Worm (Caenorhabditis elegans) whole organism, L3 larva: ENCODE measurements around the gene Y50D4C.12.
A peak's percentile ranks its signal among the peaks of the same experiment; 100 is the strongest.

Experiments used
- R02D3.7 ChIP-seq: fragments of 150-350 bp; optimal IDR thresholded peaks from 2 replicates; lab custom pipeline; 2014; ENCODE audit warnings: missing biosample characterization, missing genetic modification characterization
- ZK546.5 ChIP-seq: sonication (generic microtip); optimal IDR thresholded peaks from 2 replicates; lab custom pipeline; 2017; ENCODE audit warnings: missing biosample characterization, missing genetic modification characterization
- aly-2 ChIP-seq: fragments of 150-350 bp; optimal IDR thresholded peaks from 2 replicates; lab custom pipeline; 2014; ENCODE audit warnings: missing biosample characterization, missing genetic modification characterization
- ama-1 ChIP-seq: fragments of 150-350 bp; optimal IDR thresholded peaks from 2 replicates; lab custom pipeline; 2018
- ceh-16 ChIP-seq: sonication (generic microtip); optimal IDR thresholded peaks from 2 replicates; lab custom pipeline; 2017; ENCODE audit warnings: missing biosample characterization, missing genetic modification characterization
- ceh-82 ChIP-seq: fragments of 150-350 bp; optimal IDR thresholded peaks from 2 replicates; lab custom pipeline; 2014; ENCODE audit warnings: missing biosample characterization, missing genetic modification characterization
- egl-5 ChIP-seq: fragments of 150-350 bp; optimal IDR thresholded peaks from 2 replicates; lab custom pipeline; 2017; ENCODE audit warnings: missing biosample characterization, missing genetic modification reagents, missing genetic modification characterization, inconsistent platforms
- elt-1 ChIP-seq: fragments of 150-350 bp; optimal IDR thresholded peaks from 2 replicates; lab custom pipeline; 2014; ENCODE audit warnings: missing biosample characterization, missing genetic modification characterization
- elt-2 ChIP-seq: sonication (generic microtip); optimal IDR thresholded peaks from 2 replicates; lab custom pipeline; 2016; ENCODE audit warnings: missing genetic modification reagents, mild to moderate bottlenecking, missing genetic modification characterization, missing compliant biosample characterization
- elt-3 ChIP-seq, 3 experiments: fragments of 150-350 bp in 1 of 3; sonication (generic microtip) in 2 of 3; optimal IDR thresholded peaks; 2 replicates in 2 of 3; 4 replicates in 1 of 3; lab custom pipeline; 2014 to 2017; ENCODE audit warnings: missing biosample characterization in 3 of 3, missing genetic modification characterization in 3 of 3
- eor-1 ChIP-seq, 2 experiments: fragments of 150-350 bp; optimal IDR thresholded peaks; 2 replicates each; lab custom pipeline; 2014 to 2018; ENCODE audit warnings: missing biosample characterization in 2 of 2, missing genetic modification characterization in 2 of 2
- fkh-10 ChIP-seq: sonication (generic microtip); optimal IDR thresholded peaks from 2 replicates; lab custom pipeline; 2017; ENCODE audit warnings: missing biosample characterization, missing genetic modification reagents, missing genetic modification characterization
- fkh-2 ChIP-seq: fragments of 150-350 bp; optimal IDR thresholded peaks from 2 replicates; lab custom pipeline; 2014; ENCODE audit warnings: missing biosample characterization, missing genetic modification reagents, missing genetic modification characterization
- fos-1 ChIP-seq: fragments of 150-350 bp; optimal IDR thresholded peaks from 2 replicates; lab custom pipeline; 2014; ENCODE audit warnings: missing biosample characterization, missing genetic modification characterization
- jun-1 ChIP-seq: fragments of 150-350 bp; optimal IDR thresholded peaks from 2 replicates; lab custom pipeline; 2014; ENCODE audit warnings: missing biosample characterization, missing genetic modification reagents, missing genetic modification characterization
- lin-39 ChIP-seq: fragments of 150-350 bp; optimal IDR thresholded peaks from 2 replicates; lab custom pipeline; 2018; ENCODE audit warnings: missing biosample characterization, missing genetic modification reagents, missing genetic modification characterization
- lsy-12 ChIP-seq: sonication (generic microtip); optimal IDR thresholded peaks from 2 replicates; lab custom pipeline; 2016; ENCODE audit warnings: mild to moderate bottlenecking, missing genetic modification characterization, missing compliant biosample characterization
- mdl-1 ChIP-seq: fragments of 150-350 bp; optimal IDR thresholded peaks from 2 replicates; lab custom pipeline; 2014; ENCODE audit warnings: missing biosample characterization, missing genetic modification characterization
- mml-1 ChIP-seq: fragments of 150-350 bp; sonication (generic microtip); optimal IDR thresholded peaks from 3 replicates; lab custom pipeline; 2014; ENCODE audit warnings: missing biosample characterization, missing genetic modification characterization
- nfya-1 ChIP-seq: sonication (generic microtip); optimal IDR thresholded peaks from 2 replicates; lab custom pipeline; 2017; ENCODE audit warnings: missing genetic modification characterization, mild to moderate bottlenecking, missing compliant biosample characterization, antibody characterized with exemption, moderate library complexity; ENCODE audit not compliant: insufficient read depth
- nhr-23 ChIP-seq: fragments of 150-350 bp; optimal IDR thresholded peaks from 2 replicates; lab custom pipeline; 2014; ENCODE audit warnings: missing biosample characterization, missing genetic modification reagents, missing genetic modification characterization
- nhr-237 ChIP-seq: fragments of 150-350 bp; optimal IDR thresholded peaks from 2 replicates; lab custom pipeline; 2014; ENCODE audit warnings: missing biosample characterization, missing genetic modification characterization
- nhr-25 ChIP-seq: sonication (generic microtip); optimal IDR thresholded peaks from 2 replicates; lab custom pipeline; 2017; ENCODE audit warnings: missing biosample characterization, missing genetic modification characterization
- nhr-28 ChIP-seq: fragments of 150-350 bp; optimal IDR thresholded peaks from 2 replicates; lab custom pipeline; 2014; ENCODE audit warnings: missing biosample characterization, missing genetic modification characterization
- nhr-43 ChIP-seq: sonication (generic microtip); optimal IDR thresholded peaks from 2 replicates; lab custom pipeline; 2016; ENCODE audit warnings: mild to moderate bottlenecking, missing genetic modification characterization, missing compliant biosample characterization; ENCODE audit not compliant: poor library complexity, severe bottlenecking
- nhr-67 ChIP-seq: fragments of 150-350 bp; optimal IDR thresholded peaks from 2 replicates; lab custom pipeline; 2014; ENCODE audit warnings: missing biosample characterization, missing genetic modification characterization
- nhr-76 ChIP-seq: fragments of 150-350 bp; sonication (generic microtip); optimal IDR thresholded peaks from 5 replicates; lab custom pipeline; 2014; ENCODE audit warnings: missing biosample characterization, missing genetic modification characterization
- nhr-77 ChIP-seq: fragments of 150-350 bp; optimal IDR thresholded peaks from 2 replicates; lab custom pipeline; 2014; ENCODE audit warnings: missing biosample characterization, missing genetic modification characterization
- pqm-1 ChIP-seq: fragments of 150-350 bp; optimal IDR thresholded peaks from 2 replicates; lab custom pipeline; 2017; ENCODE audit warnings: missing biosample characterization, missing genetic modification characterization, inconsistent platforms
- sea-2 ChIP-seq: fragments of 150-350 bp; sonication (generic microtip); optimal IDR thresholded peaks from 4 replicates; lab custom pipeline; 2014; ENCODE audit warnings: missing biosample characterization, missing genetic modification reagents, missing genetic modification characterization
- skn-1 ChIP-seq: fragments of 150-350 bp; optimal IDR thresholded peaks from 2 replicates; lab custom pipeline; 2014; ENCODE audit warnings: missing biosample characterization, missing genetic modification characterization
- tbx-2 ChIP-seq: sonication (generic microtip); optimal IDR thresholded peaks from 2 replicates; lab custom pipeline; 2016; ENCODE audit warnings: mild to moderate bottlenecking, missing genetic modification characterization, missing compliant biosample characterization
- unc-39 ChIP-seq: sonication (generic microtip); optimal IDR thresholded peaks from 4 replicates; lab custom pipeline; 2017; ENCODE audit warnings: missing biosample characterization, missing genetic modification characterization
- unc-62 ChIP-seq: fragments of 150-350 bp; sonication (generic microtip); optimal IDR thresholded peaks from 4 replicates; lab custom pipeline; 2014; ENCODE audit warnings: missing biosample characterization, missing genetic modification reagents, missing genetic modification characterization
- zag-1 ChIP-seq: fragments of 150-350 bp; optimal IDR thresholded peaks from 2 replicates; lab custom pipeline; 2014; ENCODE audit warnings: missing biosample characterization, missing genetic modification characterization
- ztf-11 ChIP-seq: fragments of 150-350 bp; optimal IDR thresholded peaks from 2 replicates; lab custom pipeline; 2014; ENCODE audit warnings: missing biosample characterization, missing genetic modification characterization
- ztf-4 ChIP-seq: fragments of 150-350 bp; optimal IDR thresholded peaks from 2 replicates; lab custom pipeline; 2014; ENCODE audit warnings: missing biosample characterization, missing genetic modification characterization

Y50D4C.12 gene

DNA sequence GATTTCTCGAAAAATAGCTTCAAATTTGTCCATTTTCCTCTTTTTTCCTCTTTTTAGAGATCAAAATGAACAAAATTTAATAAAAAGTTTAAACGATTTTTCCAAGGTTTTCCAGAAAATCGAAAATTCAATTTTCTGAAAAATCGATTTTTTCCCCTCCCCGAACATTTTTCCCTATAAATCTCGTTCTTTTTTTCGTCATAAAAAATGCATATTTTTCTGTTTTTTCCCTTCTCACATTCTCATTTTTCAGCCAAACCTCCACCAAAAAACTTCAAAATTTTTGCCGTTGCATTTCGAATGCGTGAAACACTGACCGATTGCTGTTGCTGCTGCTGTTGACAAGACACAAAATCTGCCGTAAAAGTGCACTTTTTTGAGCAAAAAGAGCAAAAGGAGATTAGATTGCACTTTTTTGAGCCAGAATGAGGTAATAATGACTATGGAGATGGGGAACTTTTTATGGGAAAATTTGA lies at the start of gene Y50D4C.12, which contains the start of gene unc-34:
Gene Y50D4C.12 (plus strand): TSS at position 301 of the 476 bp plus-strand sequence.
Gene unc-34 (plus strand): TSS at position 426 of the 476 bp plus-strand sequence.
- no peak for TF ChIP-seq aly-2
- TF ChIP-seq unc-62 = no peak
- no peak for TF ChIP-seq elt-1
- no peak for TF ChIP-seq lin-39
- TF ChIP-seq nhr-67 (tag; lab: Kevin White, UChicago) = no peak
- no peak for TF ChIP-seq nhr-76 (tag; lab: Kevin White, UChicago)
- no peak for TF ChIP-seq zag-1 (tag; lab: Kevin White, UChicago)
- TF ChIP-seq jun-1 = no peak
- no peak for TF ChIP-seq egl-5 (tag; lab: Kevin White, UChicago)
- no peak for TF ChIP-seq nhr-23
- TF ChIP-seq ama-1 (lab: Kevin White, UChicago) = no peak
- no peak for TF ChIP-seq skn-1 (tag; lab: Kevin White, UChicago)
- no peak for TF ChIP-seq nhr-43 (tag; lab: Kevin White, UChicago)
- TF ChIP-seq nhr-28 (tag; lab: Kevin White, UChicago) = no peak
- no peak for TF ChIP-seq mdl-1 (tag; lab: Kevin White, UChicago)
- TF ChIP-seq nhr-237 (tag; lab: Kevin White, UChicago) = no peak

ce11 chrV:939341-939740 lies 43.0 kb upstream of the Y50D4C.12 start:
- peak; percentile 79 for TF ChIP-seq nfya-1 (tag; lab: Kevin White, UChicago)
- TF ChIP-seq tbx-2 (tag; lab: Kevin White, UChicago) = no peak

DNA sequence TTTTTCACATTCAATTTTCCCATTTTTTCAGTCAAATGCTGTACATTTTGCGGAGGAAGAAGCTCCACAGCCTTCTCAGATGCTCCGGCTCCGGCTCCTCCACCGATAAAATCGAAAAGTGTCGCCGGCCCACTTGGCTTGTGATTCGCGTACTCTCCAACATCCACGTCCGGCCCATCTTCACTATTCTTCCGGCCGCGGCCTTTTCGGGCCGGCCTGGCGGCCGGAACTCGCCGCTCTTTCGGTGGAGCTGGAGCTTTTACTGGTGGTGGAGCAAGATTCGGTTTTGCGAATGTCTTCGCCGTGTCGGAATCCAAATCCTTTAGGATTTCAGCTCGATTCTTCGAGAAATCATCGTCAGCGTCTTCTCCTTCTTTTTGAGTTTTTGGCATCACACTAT lies 39.8 kb upstream of the Y50D4C.12 start:
- no peak for TF ChIP-seq nhr-25 (tag; lab: Kevin White, UChicago)
- no peak for TF ChIP-seq elt-2
- no peak for TF ChIP-seq mml-1 (tag; lab: Kevin White, UChicago)
- no peak for TF ChIP-seq lsy-12 (tag; lab: Kevin White, UChicago)
- TF ChIP-seq ztf-4 (tag; lab: Kevin White, UChicago) = no peak
- TF ChIP-seq nhr-43 (tag; lab: Kevin White, UChicago) = no peak
- TF ChIP-seq unc-39 (tag; lab: Kevin White, UChicago) = no peak
- no peak for TF ChIP-seq ztf-11 (tag; lab: Kevin White, UChicago)
- TF ChIP-seq fkh-10 (GFP tag; lab: Kevin White, UChicago) = no peak
- TF ChIP-seq skn-1 (tag; lab: Kevin White, UChicago) = no peak
- TF ChIP-seq mdl-1 (tag; lab: Kevin White, UChicago) = no peak
- TF ChIP-seq fos-1 = no peak
- no peak for TF ChIP-seq aly-2
- TF ChIP-seq ceh-82 (tag; lab: Kevin White, UChicago) = no peak
- no peak for TF ChIP-seq nhr-67 (tag; lab: Kevin White, UChicago)

DNA sequence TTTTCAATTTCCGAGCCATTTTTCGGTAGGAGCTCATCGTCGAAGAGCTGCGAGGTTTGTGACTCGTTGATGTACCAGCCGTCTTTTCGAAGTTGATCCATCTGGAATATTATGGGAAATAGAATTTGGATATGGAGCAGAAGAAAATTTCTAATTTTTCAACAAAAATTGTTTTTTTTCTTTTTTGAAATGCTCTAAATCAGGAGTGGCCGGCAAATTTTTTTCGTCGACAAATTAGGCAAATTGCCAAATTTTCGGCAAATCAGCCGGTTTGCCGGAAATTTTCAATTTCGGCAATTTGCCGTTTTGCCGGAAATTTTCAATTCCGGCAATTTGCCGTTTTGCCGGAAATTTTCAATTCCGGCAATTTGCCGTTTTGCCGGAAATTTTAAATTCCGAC lies 37.2 kb upstream of the Y50D4C.12 start, which contains the start of gene Y50D4C.3:
Gene Y50D4C.3 (minus strand): TSS at position 101 of the 400 bp plus-strand sequence.
- TF ChIP-seq ama-1 (lab: Kevin White, UChicago) (no peak), nhr-237 (tag; lab: Kevin White, UChicago) (no peak), jun-1 (no peak), sea-2 (no peak), pqm-1 (tag; lab: Kevin White, UChicago) (no peak), fkh-2 (no peak), ZK546.5 (no peak), elt-2 (no peak), R02D3.7 (tag; lab: Kevin White, UChicago) (no peak), unc-62 (no peak), fos-1 (no peak), nhr-43 (tag; lab: Kevin White, UChicago) (no peak), eor-1 (tag; optimal IDR thresholded peaks at IDR 0.05; lab: Kevin White, UChicago) (no peak), nhr-77 (tag; lab: Kevin White, UChicago) (no peak), ceh-16 (tag; lab: Kevin White, UChicago) (no peak), ceh-82 (tag; lab: Kevin White, UChicago) (no peak), nhr-67 (tag; lab: Kevin White, UChicago) (no peak), lin-39 (no peak), nhr-23 (no peak), elt-3 (tag; optimal IDR thresholded peaks at IDR 0.05; lab: Kevin White, UChicago) (no peak)
